Worm (Caenorhabditis elegans) whole organism, L4 larva: ENCODE results near the gene hpo-10.
A peak's percentile ranks its signal among the peaks of the same experiment; 100 is the strongest.

Source experiments
- F26F4.8 ChIP-seq: fragments of 200-800 bp; sonication (Bioruptor generic); conservative IDR thresholded peaks from 2 replicates; pipeline ENCODE4 v1.3.6; 2022; ENCODE audit warnings: missing genetic modification characterization, missing compliant biosample characterization
- F37D6.2 ChIP-seq: sonication (generic microtip); optimal IDR thresholded peaks from 2 replicates; lab custom pipeline; 2016; ENCODE audit warnings: mild to moderate bottlenecking, missing genetic modification characterization, missing compliant biosample characterization
- R02D3.7 ChIP-seq: fragments of 150-350 bp; sonication (generic microtip); optimal IDR thresholded peaks from 3 replicates; lab custom pipeline; 2014; ENCODE audit warnings: missing biosample characterization, missing genetic modification characterization
- T20F7.1 ChIP-seq: fragments of 200-800 bp; sonication (Bioruptor generic); optimal IDR thresholded peaks from 2 replicates; lab custom pipeline; 2018; ENCODE audit warnings: mild to moderate bottlenecking, missing genetic modification characterization, missing compliant biosample characterization
- T26A8.4 ChIP-seq: fragments of 200-800 bp; sonication (Bioruptor generic); IDR thresholded peaks from 2 replicates; pipeline ENCODE4 v1.3.6; 2022; ENCODE audit warnings: missing genetic modification characterization, missing compliant biosample characterization
- Y105C5A.15 ChIP-seq: fragments of 200-800 bp; sonication (Bioruptor generic); IDR thresholded peaks from 2 replicates; pipeline ENCODE4 v1.3.6; 2022; ENCODE audit warnings: missing genetic modification characterization, missing compliant biosample characterization
- ZK337.2 ChIP-seq: fragments of 200-800 bp; sonication (Bioruptor generic); IDR thresholded peaks from 2 replicates; pipeline ENCODE4 v1.3.6; 2022; ENCODE audit warnings: missing genetic modification reagents, missing genetic modification characterization, missing compliant biosample characterization
- aha-1 ChIP-seq: fragments of 150-350 bp; peaks from one replicate; lab custom pipeline; 2014; ENCODE audit warnings: missing biosample characterization, missing genetic modification characterization
- ama-1 ChIP-seq: fragments of 150-350 bp; optimal IDR thresholded peaks from 2 replicates; lab custom pipeline; 2014; ENCODE audit warnings: inconsistent platforms, mixed read lengths
- ceh-32 ChIP-seq: sonication (generic microtip); optimal IDR thresholded peaks from 2 replicates; lab custom pipeline; 2016; ENCODE audit warnings: mild to moderate bottlenecking, missing genetic modification characterization, missing compliant biosample characterization; ENCODE audit not compliant: poor library complexity
- ceh-62 ChIP-seq: sonication (generic microtip); optimal IDR thresholded peaks from 2 replicates; lab custom pipeline; 2017; ENCODE audit warnings: missing biosample characterization, missing genetic modification characterization
- ces-1 ChIP-seq: fragments of 150-350 bp; sonication (generic microtip); optimal IDR thresholded peaks from 4 replicates; lab custom pipeline; 2014; ENCODE audit warnings: missing biosample characterization, missing genetic modification reagents, missing genetic modification characterization
- cey-2 ChIP-seq: sonication (generic microtip); optimal IDR thresholded peaks from 3 replicates; lab custom pipeline; 2017; ENCODE audit warnings: missing genetic modification characterization, mild to moderate bottlenecking, missing compliant biosample characterization, antibody characterized with exemption, borderline replicate concordance; ENCODE audit not compliant: insufficient read depth
- daf-16 ChIP-seq, 3 experiments: sonication (generic microtip); optimal IDR thresholded peaks; 2 replicates each; lab custom pipeline; 2016 to 2017; ENCODE audit warnings: missing genetic modification characterization in 3 of 3, missing genetic modification reagents in 3 of 3, mild to moderate bottlenecking in 2 of 3, missing compliant biosample characterization in 2 of 3, missing biosample characterization in 1 of 3, moderate library complexity in 1 of 3
- dmd-6 ChIP-seq: fragments of 200-800 bp; sonication (Bioruptor generic); IDR thresholded peaks from 2 replicates; pipeline ENCODE4 v1.3.6; 2022; ENCODE audit warnings: missing genetic modification reagents, missing genetic modification characterization, missing compliant biosample characterization
- duxl-1 ChIP-seq: sonication (generic microtip); optimal IDR thresholded peaks from 2 replicates; lab custom pipeline; 2016; ENCODE audit warnings: mild to moderate bottlenecking, missing genetic modification characterization, moderate library complexity, missing compliant biosample characterization; ENCODE audit not compliant: poor library complexity
- hif-1 ChIP-seq, 2 experiments: sonication (generic microtip); optimal IDR thresholded peaks; 2 replicates each; lab custom pipeline; 2016 to 2017; ENCODE audit warnings: missing compliant biosample characterization in 2 of 2, missing genetic modification characterization in 2 of 2, missing genetic modification reagents in 2 of 2, missing genotype in 2 of 2, mild to moderate bottlenecking in 1 of 2
- hlh-11 ChIP-seq: fragments of 200-800 bp; sonication (Bioruptor generic); optimal IDR thresholded peaks from 2 replicates; lab custom pipeline; 2018; ENCODE audit warnings: mild to moderate bottlenecking, missing genetic modification characterization, missing compliant biosample characterization
- hmg-1.1 ChIP-seq: fragments of 200-800 bp; sonication (Bioruptor generic); IDR thresholded peaks from 2 replicates; pipeline ENCODE4 v1.3.6; 2022; ENCODE audit warnings: missing genetic modification reagents, missing genetic modification characterization, missing compliant biosample characterization
- lin-1 ChIP-seq: fragments of 200-800 bp; sonication (Bioruptor generic); IDR thresholded peaks from 2 replicates; pipeline ENCODE4 v1.3.6; 2022; ENCODE audit warnings: missing genetic modification reagents, missing genetic modification characterization, missing compliant biosample characterization
- lir-3 ChIP-seq: sonication (generic microtip); optimal IDR thresholded peaks from 2 replicates; lab custom pipeline; 2016; ENCODE audit warnings: mild to moderate bottlenecking, missing genetic modification characterization, missing compliant biosample characterization
- lsy-2 ChIP-seq, 2 experiments: fragments of 150-350 bp in 1 of 2; sonication (generic microtip) in 1 of 2; optimal IDR thresholded peaks; 2 replicates each; lab custom pipeline; 2014 to 2017; ENCODE audit warnings: missing biosample characterization in 2 of 2, missing genetic modification characterization in 2 of 2
- mdl-1 ChIP-seq, 2 experiments: fragments of 150-350 bp in 1 of 2; sonication (generic microtip) in 1 of 2; optimal IDR thresholded peaks; 2 replicates each; lab custom pipeline; 2014 to 2017; ENCODE audit warnings: missing biosample characterization in 2 of 2, missing genetic modification characterization in 2 of 2
- mep-1 ChIP-seq: fragments of 150-350 bp; sonication (generic microtip); optimal IDR thresholded peaks from 3 replicates; lab custom pipeline; 2014; ENCODE audit warnings: missing biosample characterization, missing genetic modification characterization
- mes-2 ChIP-seq: sonication (generic microtip); optimal IDR thresholded peaks from 2 replicates; lab custom pipeline; 2016; ENCODE audit warnings: missing genotype, mild to moderate bottlenecking, missing genetic modification characterization, missing compliant biosample characterization; ENCODE audit not compliant: poor library complexity, severe bottlenecking
- mxl-3 ChIP-seq: fragments of 200-800 bp; sonication (Bioruptor generic); optimal IDR thresholded peaks from 2 replicates; lab custom pipeline; 2018; ENCODE audit warnings: mild to moderate bottlenecking, missing genetic modification characterization, missing compliant biosample characterization
- nhr-10 ChIP-seq: fragments of 150-350 bp; optimal IDR thresholded peaks from 2 replicates; lab custom pipeline; 2014; ENCODE audit warnings: missing biosample characterization, missing genetic modification characterization
- nhr-102 ChIP-seq: sonication (generic microtip); optimal IDR thresholded peaks from 2 replicates; lab custom pipeline; 2016; ENCODE audit warnings: mild to moderate bottlenecking, missing genetic modification characterization, moderate library complexity, missing compliant biosample characterization
- nhr-28 ChIP-seq: fragments of 150-350 bp; optimal IDR thresholded peaks from 2 replicates; lab custom pipeline; 2014; ENCODE audit warnings: missing biosample characterization, missing genetic modification characterization
- nhr-48 ChIP-seq: sonication (generic microtip); optimal IDR thresholded peaks from 2 replicates; lab custom pipeline; 2016; ENCODE audit warnings: mild to moderate bottlenecking, missing genetic modification characterization, missing compliant biosample characterization
- nhr-77 ChIP-seq: fragments of 150-350 bp; optimal IDR thresholded peaks from 2 replicates; lab custom pipeline; 2014; ENCODE audit warnings: missing biosample characterization, missing genetic modification characterization
- pha-4 ChIP-seq, 2 experiments: fragments of 150-350 bp in 1 of 2; fragments of 200-800 bp in 1 of 2; sonication (Bioruptor generic) in 1 of 2; IDR thresholded peaks in 1 of 2; optimal IDR thresholded peaks in 1 of 2; 2 replicates each; pipeline versions ENCODE4 v1.3.6 to Lab custom; 2014 to 2022; ENCODE audit warnings: missing genetic modification characterization in 2 of 2, missing genetic modification reagents in 2 of 2, missing biosample characterization in 1 of 2, missing compliant biosample characterization in 1 of 2
- php-3 ChIP-seq: fragments of 200-800 bp; sonication (Bioruptor generic); IDR thresholded peaks from 2 replicates; pipeline ENCODE4 v1.3.6; 2022; ENCODE audit warnings: missing genetic modification reagents, missing genetic modification characterization, missing compliant biosample characterization
- pqm-1 ChIP-seq: sonication (generic microtip); optimal IDR thresholded peaks from 2 replicates; lab custom pipeline; 2017; ENCODE audit warnings: missing biosample characterization, missing genetic modification characterization
- rbr-2 ChIP-seq: sonication (generic microtip); optimal IDR thresholded peaks from 2 replicates; lab custom pipeline; 2016; ENCODE audit warnings: missing genotype, missing genetic modification characterization, missing compliant biosample characterization
- sdz-12 ChIP-seq: fragments of 200-800 bp; sonication (Bioruptor generic); optimal IDR thresholded peaks from 2 replicates; lab custom pipeline; 2018; ENCODE audit warnings: mild to moderate bottlenecking, missing genetic modification characterization, missing compliant biosample characterization
- skn-1 ChIP-seq: fragments of 150-350 bp; optimal IDR thresholded peaks from 2 replicates; lab custom pipeline; 2014; ENCODE audit warnings: missing biosample characterization, missing genetic modification characterization
- snpc-1.2 ChIP-seq: fragments of 200-800 bp; sonication (Bioruptor generic); IDR thresholded peaks from 2 replicates; pipeline ENCODE4 v1.3.6; 2022; ENCODE audit warnings: missing genetic modification reagents, missing genetic modification characterization, missing compliant biosample characterization
- tra-1 ChIP-seq: fragments of 200-800 bp; sonication (Bioruptor generic); IDR thresholded peaks from 2 replicates; pipeline ENCODE4 v1.3.6; 2022; ENCODE audit warnings: missing genetic modification reagents, missing genetic modification characterization, missing compliant biosample characterization
- unc-130 ChIP-seq: sonication (generic microtip); optimal IDR thresholded peaks from 2 replicates; lab custom pipeline; 2016; ENCODE audit warnings: missing genetic modification reagents, missing genetic modification characterization, missing compliant biosample characterization
- unc-62 ChIP-seq, 3 experiments: fragments of 150-350 bp in 1 of 3; sonication (generic microtip); optimal IDR thresholded peaks in 2 of 3; peaks in 1 of 3; 1 replicate in 1 of 3; 2 replicates in 2 of 3; lab custom pipeline; 2014 to 2017; ENCODE audit warnings: missing biosample characterization in 3 of 3, missing genetic modification characterization in 3 of 3, missing genetic modification reagents in 3 of 3, missing genotype in 1 of 3

The hpo-10 gene

ce11 chrIII:5836261-5836660, 43.0 kb upstream of the hpo-10 start:
- TF ChIP-seq daf-16 (GFP tag; optimal IDR thresholded peaks at IDR 0.05; lab: Kevin White, UChicago): no peak
- TF ChIP-seq daf-16 (tag; optimal IDR thresholded peaks at IDR 0.05; lab: Kevin White, UChicago): peak; percentile 30
- TF ChIP-seq pha-4 (GFP tag; IDR thresholded peaks at IDR 0.05; lab: Robert Waterston, UW): no peak
- TF ChIP-seq pha-4 (tag; optimal IDR thresholded peaks at IDR 0.05; lab: Kevin White, UChicago): no peak
- peak in 1 of 2 experiments; percentile 2 for TF ChIP-seq mdl-1 (tag; optimal IDR thresholded peaks at IDR 0.05; lab: Kevin White, UChicago)
- TF ChIP-seq F26F4.8 (GFP tag; lab: Robert Waterston, UW): no peak
- TF ChIP-seq sdz-12 (GFP tag; lab: Kevin White, UChicago): no peak
- peak in 1 of 2 experiments; percentile 86 for TF ChIP-seq unc-62 (GFP tag; optimal IDR thresholded peaks at IDR 0.05 in 1 of 2; lab: Kevin White, UChicago)
- TF ChIP-seq unc-62 (tag; optimal IDR thresholded peaks at IDR 0.05; lab: Kevin White, UChicago): no peak
- TF ChIP-seq ces-1 (GFP tag; lab: Kevin White, UChicago): no peak
- TF ChIP-seq snpc-1.2 (GFP tag; lab: Robert Waterston, UW): no peak

DNA sequence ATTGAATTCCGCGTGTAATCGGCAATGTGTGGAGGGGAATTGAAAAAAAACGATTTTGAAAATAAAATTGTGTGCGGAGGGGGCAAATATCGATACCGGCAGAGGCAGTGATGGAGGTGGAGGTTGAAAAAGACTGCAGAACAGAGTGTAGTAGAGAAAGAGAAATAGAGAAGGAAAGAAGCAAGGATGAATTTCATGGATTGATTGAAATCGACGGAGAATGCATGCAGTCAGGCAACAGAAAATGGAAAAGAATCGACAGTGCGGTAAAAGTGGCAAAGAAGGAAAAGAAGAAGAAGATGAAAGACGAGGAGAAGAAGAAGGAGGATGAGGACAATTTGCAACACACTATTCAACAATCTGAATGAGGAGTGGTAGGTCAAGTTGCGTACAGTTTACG, 42.5 kb upstream of the hpo-10 start, which contains the start of gene W04D12.1:
Gene W04D12.1, plus strand, starts transcription at position 111 of the 400 bp plus-strand sequence.
- TF ChIP-seq rbr-2 (tag; lab: Kevin White, UChicago) (no peak), unc-62 (GFP tag; optimal IDR thresholded peaks at IDR 0.05 in 1 of 2; lab: Kevin White, UChicago) (peak in 1 of 2 experiments; percentile 63), unc-62 (tag; optimal IDR thresholded peaks at IDR 0.05; lab: Kevin White, UChicago) (no peak), snpc-1.2 (GFP tag; lab: Robert Waterston, UW) (0 out of 2 replicates have a peak, but pooled peaks have one; percentile 32), ZK337.2 (GFP tag; lab: Robert Waterston, UW) (0 out of 2 replicates have a peak, but pooled peaks have one; percentile 15)

DNA sequence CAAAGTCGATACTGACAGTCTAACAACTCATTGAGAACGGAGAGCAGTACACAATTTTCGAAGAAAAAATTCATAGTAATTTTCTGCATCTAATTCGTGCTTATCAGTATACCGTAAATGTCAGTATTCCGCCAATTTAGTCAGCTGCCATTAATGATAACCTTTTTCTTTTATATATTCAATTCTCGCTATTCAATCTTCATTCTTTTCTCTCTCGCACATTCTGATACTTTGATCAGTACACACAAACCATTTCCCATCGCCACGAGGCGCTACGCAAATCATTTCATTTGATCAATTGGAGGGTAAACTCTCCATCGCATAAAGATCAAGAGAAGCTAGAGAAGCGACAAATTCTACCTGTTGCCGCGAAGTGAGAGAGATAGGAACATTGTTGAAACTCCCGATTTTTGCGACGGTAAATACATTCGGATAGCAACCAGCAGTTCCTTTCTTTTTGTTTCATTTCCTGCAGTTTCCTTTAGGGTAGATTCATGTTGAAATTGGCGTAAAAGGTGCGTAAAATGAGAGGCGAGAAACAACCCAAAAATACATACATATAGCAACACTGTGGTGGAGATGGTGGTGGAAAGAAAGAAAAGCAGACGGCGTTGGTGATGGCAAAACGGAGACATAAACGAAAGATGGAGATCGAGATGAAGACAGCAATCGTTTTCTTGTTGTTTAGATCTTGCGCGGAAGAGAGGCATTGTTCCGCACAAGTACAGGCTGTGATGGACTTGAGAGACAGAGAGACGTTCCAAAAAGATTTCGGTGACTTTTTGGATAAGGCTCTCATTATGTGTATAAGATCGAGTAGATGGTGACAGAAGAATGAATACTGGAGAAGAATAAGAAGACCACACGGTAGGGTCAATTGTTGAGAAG, 40.9 kb upstream of the hpo-10 start:
- TF ChIP-seq T26A8.4 (GFP tag; lab: Robert Waterston, UW): peak; percentile 27; the same call in 1 of the 2 replicates
- peak; percentile 55 to 58 for TF ChIP-seq lsy-2 (tag; optimal IDR thresholded peaks at IDR 0.05; lab: Kevin White, UChicago)
- TF ChIP-seq cey-2 (tag; lab: Kevin White, UChicago): peak; percentile 9
- no peak for TF ChIP-seq Y105C5A.15 (GFP tag; lab: Robert Waterston, UW)
- peak; percentile 86 for TF ChIP-seq mxl-3 (GFP tag; lab: Kevin White, UChicago)
- TF ChIP-seq mep-1: peak; percentile 72
- TF ChIP-seq pqm-1 (tag; lab: Kevin White, UChicago): peak; percentile 93
- TF ChIP-seq nhr-28 (tag; lab: Kevin White, UChicago): peak; percentile 96
- TF ChIP-seq F37D6.2: no peak
- TF ChIP-seq lin-1 (GFP tag; lab: Robert Waterston, UW): 0 out of 2 replicates have a peak, but pooled peaks have one; percentile 24
- TF ChIP-seq unc-130 (GFP tag; lab: Kevin White, UChicago): no peak
- peak; percentile 30 for TF ChIP-seq mes-2 (tag; lab: Kevin White, UChicago)
- peak; percentile 6 for TF ChIP-seq nhr-102 (tag; lab: Kevin White, UChicago)
- TF ChIP-seq hmg-1.1 (GFP tag; lab: Robert Waterston, UW): 0 out of 2 replicates have a peak, but pooled peaks have one; percentile 7
- no peak for TF ChIP-seq ceh-62
- TF ChIP-seq nhr-77: peak; percentile 77
- peak; percentile 87 for TF ChIP-seq php-3 (GFP tag; lab: Robert Waterston, UW)
- no peak for TF ChIP-seq R02D3.7 (tag; lab: Kevin White, UChicago)
- TF ChIP-seq daf-16 (GFP tag; optimal IDR thresholded peaks at IDR 0.05; lab: Kevin White, UChicago): peak in 1 of 2 experiments; percentile 60
- TF ChIP-seq daf-16 (tag; optimal IDR thresholded peaks at IDR 0.05; lab: Kevin White, UChicago): peak; percentile 82
- TF ChIP-seq ama-1 (lab: Kevin White, UChicago): peak; percentile 33
- no peak for TF ChIP-seq skn-1 (tag; lab: Kevin White, UChicago)
- TF ChIP-seq aha-1 (tag; lab: Kevin White, UChicago): peak; percentile 25
- TF ChIP-seq hif-1 (tag; optimal IDR thresholded peaks at IDR 0.05; lab: Kevin White, UChicago): no peak
- peak; percentile 58; the same call in 1 of the 2 replicates for TF ChIP-seq tra-1 (GFP tag; lab: Robert Waterston, UW)
- peak; percentile 93 for TF ChIP-seq hlh-11
- TF ChIP-seq duxl-1 (tag; lab: Kevin White, UChicago): peak; percentile 15
- TF ChIP-seq T20F7.1 (GFP tag; lab: Kevin White, UChicago): peak; percentile 74
- no peak for TF ChIP-seq ceh-32
- peak; percentile 95 for TF ChIP-seq dmd-6 (GFP tag; lab: Robert Waterston, UW)
- peak; percentile 81 for TF ChIP-seq nhr-48
- TF ChIP-seq nhr-10 (tag; lab: Kevin White, UChicago): peak; percentile 52
- TF ChIP-seq lir-3: no peak
